Fruit fly (Drosophila melanogaster): ENCODE data around the gene side-VII.

DNA sequence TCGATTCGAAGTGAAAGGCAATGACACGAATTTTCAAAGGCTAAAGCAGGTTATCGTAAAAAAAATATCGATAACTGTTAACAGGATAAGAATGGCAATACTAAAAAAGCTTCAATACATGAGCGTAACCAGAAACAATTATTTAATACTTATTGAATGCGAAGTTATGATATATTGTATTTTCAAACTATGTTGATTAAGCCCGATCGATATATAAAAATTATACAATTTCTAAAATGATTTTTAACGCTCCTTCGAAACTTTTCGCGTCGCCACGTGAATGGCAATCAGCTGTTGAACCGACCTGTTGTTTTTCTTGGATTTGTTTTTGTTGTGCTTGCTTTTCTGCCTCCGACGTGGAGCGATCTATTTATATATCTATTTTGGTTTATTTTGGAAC, 16.4 kb upstream of the side-VII start, which contains the start of the genes Alg12 and Rpt3R:
- TF ChIP-seq CG6854 (GFP tag; optimal IDR thresholded peaks at IDR 0.05): no peak
- no peak for TF ChIP-seq net (GFP tag; optimal IDR thresholded peaks at IDR 0.05)
- no peak for TF ChIP-seq fkh (GFP tag; optimal IDR thresholded peaks at IDR 0.05)
- no peak for TF ChIP-seq topi (GFP tag; optimal IDR thresholded peaks at IDR 0.05)
- no peak for TF ChIP-seq CG15336 (GFP tag; IDR thresholded peaks at IDR 0.05)
- TF ChIP-seq Sox102F (GFP tag; optimal IDR thresholded peaks at IDR 0.05): no peak
- no peak for TF ChIP-seq CG8319 (GFP tag; optimal IDR thresholded peaks at IDR 0.05)
- TF ChIP-seq Hr39 (GFP tag; optimal IDR thresholded peaks at IDR 0.05): no peak
- TF ChIP-seq Lpt (GFP tag; optimal IDR thresholded peaks at IDR 0.05): no peak
- no peak for TF ChIP-seq Met (GFP tag; optimal IDR thresholded peaks at IDR 0.05)
